Fruit fly (Drosophila melanogaster): ENCODE data around the gene Cp18.

DNA sequence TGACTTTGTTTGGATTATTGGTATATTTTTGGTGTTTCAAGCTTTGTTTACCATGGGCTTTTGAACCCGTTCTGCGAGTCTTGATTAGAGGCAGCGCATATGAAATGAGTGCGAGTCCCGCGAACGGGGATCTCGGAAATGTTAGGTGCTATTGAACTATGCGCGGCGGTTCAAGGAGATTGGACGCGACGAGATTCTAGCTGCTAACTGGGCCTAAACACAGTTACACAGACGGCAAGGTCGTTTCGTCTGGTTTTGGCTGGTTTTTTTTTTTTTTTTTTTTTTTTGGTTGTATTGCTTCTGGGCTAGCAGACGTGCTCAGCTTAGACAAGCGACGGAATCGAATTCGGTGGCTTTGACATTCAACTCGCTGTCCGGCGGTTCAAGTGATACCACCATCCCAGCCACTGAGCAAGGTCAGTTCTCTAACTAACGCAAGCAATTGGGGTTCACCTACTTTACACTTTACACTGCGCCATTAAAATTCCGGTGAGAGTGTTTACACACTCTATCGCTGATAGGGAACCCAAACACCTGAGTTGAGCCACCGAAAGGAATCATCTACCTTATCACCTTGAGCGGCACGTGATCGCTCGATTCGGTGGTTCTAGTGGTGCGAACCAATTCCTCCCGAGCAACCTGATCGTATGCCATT, 44.6 kb upstream of the Cp18 start:
- no peak for TF ChIP-seq bab1 (GFP tag; optimal IDR thresholded peaks at IDR 0.05)
- TF ChIP-seq CG5204 (GFP tag; optimal IDR thresholded peaks at IDR 0.05), result no peak
- TF ChIP-seq tj (GFP tag; optimal IDR thresholded peaks at IDR 0.05), result no peak
- no peak for TF ChIP-seq Clk (GFP tag; optimal IDR thresholded peaks at IDR 0.05)
- no peak for TF ChIP-seq CG7101 (tag; optimal IDR thresholded peaks at IDR 0.05)
- TF ChIP-seq kay (GFP tag; ENCODE audit: borderline replicate concordance), result no peak

Measured in whole organism, adult.